Worm (Caenorhabditis elegans) whole organism, L4 larva: ENCODE measurements around the gene C45B11.6.

Experiments
- F37D6.2 ChIP-seq: sonication (generic microtip); optimal IDR thresholded peaks from 2 replicates; lab custom pipeline; 2016; ENCODE audit warnings: mild to moderate bottlenecking, missing genetic modification characterization, missing compliant biosample characterization
- R02D3.7 ChIP-seq: fragments of 150-350 bp; sonication (generic microtip); optimal IDR thresholded peaks from 3 replicates; lab custom pipeline; 2014; ENCODE audit warnings: missing biosample characterization, missing genetic modification characterization
- T20F7.1 ChIP-seq: fragments of 200-800 bp; sonication (Bioruptor generic); optimal IDR thresholded peaks from 2 replicates; lab custom pipeline; 2018; ENCODE audit warnings: mild to moderate bottlenecking, missing genetic modification characterization, missing compliant biosample characterization
- T26A8.4 ChIP-seq: fragments of 200-800 bp; sonication (Bioruptor generic); IDR thresholded peaks from 2 replicates; pipeline ENCODE4 v1.3.6; 2022; ENCODE audit warnings: missing genetic modification characterization, missing compliant biosample characterization
- aly-2 ChIP-seq: sonication (generic microtip); optimal IDR thresholded peaks from 2 replicates; lab custom pipeline; 2018; ENCODE audit warnings: missing biosample characterization, missing genetic modification characterization
- arid-1 ChIP-seq: fragments of 200-800 bp; sonication (Bioruptor generic); conservative IDR thresholded peaks from 2 replicates; pipeline ENCODE4 v1.3.6; 2022; ENCODE audit warnings: missing genetic modification reagents, missing genetic modification characterization, missing compliant biosample characterization
- ceh-20 ChIP-seq: fragments of 200-800 bp; sonication (Bioruptor generic); IDR thresholded peaks from 2 replicates; pipeline ENCODE4 v1.3.6; 2022; ENCODE audit warnings: missing genetic modification reagents, missing genetic modification characterization, missing compliant biosample characterization
- ceh-44 ChIP-seq: fragments of 200-800 bp; sonication (Bioruptor generic); IDR thresholded peaks from 2 replicates; pipeline ENCODE4 v1.3.6; 2022; ENCODE audit warnings: missing genetic modification reagents, missing genetic modification characterization, missing compliant biosample characterization
- ceh-62 ChIP-seq: sonication (generic microtip); optimal IDR thresholded peaks from 2 replicates; lab custom pipeline; 2017; ENCODE audit warnings: missing biosample characterization, missing genetic modification characterization
- ceh-82 ChIP-seq: sonication (generic microtip); optimal IDR thresholded peaks from 2 replicates; lab custom pipeline; 2017; ENCODE audit warnings: missing biosample characterization, missing genetic modification characterization
- daf-16 ChIP-seq, 3 experiments: sonication (generic microtip); optimal IDR thresholded peaks; 2 replicates each; lab custom pipeline; 2016 to 2017; ENCODE audit warnings: missing genetic modification characterization in 3 of 3, missing genetic modification reagents in 3 of 3, mild to moderate bottlenecking in 2 of 3, missing compliant biosample characterization in 2 of 3, missing biosample characterization in 1 of 3, moderate library complexity in 1 of 3
- dmd-6 ChIP-seq: fragments of 200-800 bp; sonication (Bioruptor generic); IDR thresholded peaks from 2 replicates; pipeline ENCODE4 v1.3.6; 2022; ENCODE audit warnings: missing genetic modification reagents, missing genetic modification characterization, missing compliant biosample characterization
- dmd-8 ChIP-seq: fragments of 200-800 bp; sonication (Bioruptor generic); IDR thresholded peaks from 2 replicates; pipeline ENCODE4 v1.3.6; 2022; ENCODE audit warnings: missing genetic modification characterization, missing compliant biosample characterization
- dpl-1 ChIP-seq: fragments of 150-350 bp; optimal IDR thresholded peaks from 2 replicates; lab custom pipeline; 2014; ENCODE audit warnings: missing biosample characterization, missing genetic modification reagents, missing genetic modification characterization
- egl-27 ChIP-seq: sonication (generic microtip); optimal IDR thresholded peaks from 3 replicates; lab custom pipeline; 2017; ENCODE audit warnings: missing biosample characterization, missing genetic modification reagents, missing genetic modification characterization
- fos-1 ChIP-seq: fragments of 150-350 bp; optimal IDR thresholded peaks from 2 replicates; lab custom pipeline; 2014; ENCODE audit warnings: missing biosample characterization, missing genetic modification characterization
- gei-8 ChIP-seq: fragments of 200-800 bp; sonication (Bioruptor generic); optimal IDR thresholded peaks from 2 replicates; lab custom pipeline; 2018; ENCODE audit warnings: mild to moderate bottlenecking, missing genetic modification characterization, missing compliant biosample characterization
- hlh-11 ChIP-seq: fragments of 200-800 bp; sonication (Bioruptor generic); optimal IDR thresholded peaks from 2 replicates; lab custom pipeline; 2018; ENCODE audit warnings: mild to moderate bottlenecking, missing genetic modification characterization, missing compliant biosample characterization
- hlh-30 ChIP-seq: sonication (generic microtip); optimal IDR thresholded peaks from 2 replicates; lab custom pipeline; 2017; ENCODE audit warnings: antibody characterized with exemption, mild to moderate bottlenecking, missing genetic modification characterization, missing compliant biosample characterization; ENCODE audit not compliant: insufficient read depth
- hmg-1.1 ChIP-seq: fragments of 200-800 bp; sonication (Bioruptor generic); IDR thresholded peaks from 2 replicates; pipeline ENCODE4 v1.3.6; 2022; ENCODE audit warnings: missing genetic modification reagents, missing genetic modification characterization, missing compliant biosample characterization
- lin-1 ChIP-seq: fragments of 200-800 bp; sonication (Bioruptor generic); IDR thresholded peaks from 2 replicates; pipeline ENCODE4 v1.3.6; 2022; ENCODE audit warnings: missing genetic modification reagents, missing genetic modification characterization, missing compliant biosample characterization
- lin-13 ChIP-seq: fragments of 150-350 bp; optimal IDR thresholded peaks from 2 replicates; lab custom pipeline; 2014; ENCODE audit warnings: missing biosample characterization, missing genetic modification reagents, missing genetic modification characterization
- lin-15B ChIP-seq: fragments of 150-350 bp; sonication (generic microtip); optimal IDR thresholded peaks from 3 replicates; lab custom pipeline; 2014; ENCODE audit warnings: missing biosample characterization, missing genetic modification characterization
- lin-29 ChIP-seq: fragments of 200-800 bp; sonication (Bioruptor generic); IDR thresholded peaks from 2 replicates; pipeline ENCODE4 v1.3.6; 2022; ENCODE audit warnings: missing genetic modification reagents, missing genetic modification characterization, missing compliant biosample characterization
- lir-3 ChIP-seq: sonication (generic microtip); optimal IDR thresholded peaks from 2 replicates; lab custom pipeline; 2016; ENCODE audit warnings: mild to moderate bottlenecking, missing genetic modification characterization, missing compliant biosample characterization
- lsy-2 ChIP-seq, 2 experiments: fragments of 150-350 bp in 1 of 2; sonication (generic microtip) in 1 of 2; optimal IDR thresholded peaks; 2 replicates each; lab custom pipeline; 2014 to 2017; ENCODE audit warnings: missing biosample characterization in 2 of 2, missing genetic modification characterization in 2 of 2
- mes-2 ChIP-seq: sonication (generic microtip); optimal IDR thresholded peaks from 2 replicates; lab custom pipeline; 2016; ENCODE audit warnings: missing genotype, mild to moderate bottlenecking, missing genetic modification characterization, missing compliant biosample characterization; ENCODE audit not compliant: poor library complexity, severe bottlenecking
- mxl-2 ChIP-seq: fragments of 200-800 bp; sonication (Bioruptor generic); conservative IDR thresholded peaks from 2 replicates; pipeline ENCODE4 v1.3.6; 2022; ENCODE audit warnings: missing genetic modification reagents, missing genetic modification characterization, missing compliant biosample characterization
- mxl-3 ChIP-seq: fragments of 200-800 bp; sonication (Bioruptor generic); optimal IDR thresholded peaks from 2 replicates; lab custom pipeline; 2018; ENCODE audit warnings: mild to moderate bottlenecking, missing genetic modification characterization, missing compliant biosample characterization
- nhr-25 ChIP-seq: sonication (generic microtip); optimal IDR thresholded peaks from 2 replicates; lab custom pipeline; 2017; ENCODE audit warnings: missing genetic modification characterization, mild to moderate bottlenecking, missing compliant biosample characterization, antibody characterized with exemption, moderate library complexity, borderline replicate concordance; ENCODE audit not compliant: insufficient read depth
- nhr-28 ChIP-seq: fragments of 150-350 bp; optimal IDR thresholded peaks from 2 replicates; lab custom pipeline; 2014; ENCODE audit warnings: missing biosample characterization, missing genetic modification characterization
- nhr-41 ChIP-seq: fragments of 200-800 bp; sonication (Bioruptor generic); IDR thresholded peaks from 2 replicates; pipeline ENCODE4 v1.3.6; 2022; ENCODE audit warnings: missing genetic modification reagents, missing genetic modification characterization, missing compliant biosample characterization
- nhr-42 ChIP-seq: fragments of 200-800 bp; sonication (Bioruptor generic); IDR thresholded peaks from 2 replicates; pipeline ENCODE4 v1.3.6; 2022; ENCODE audit warnings: missing genetic modification characterization, missing compliant biosample characterization
- nhr-48 ChIP-seq: sonication (generic microtip); optimal IDR thresholded peaks from 2 replicates; lab custom pipeline; 2016; ENCODE audit warnings: mild to moderate bottlenecking, missing genetic modification characterization, missing compliant biosample characterization
- nhr-6 ChIP-seq: fragments of 150-350 bp; optimal IDR thresholded peaks from 2 replicates; lab custom pipeline; 2014; ENCODE audit warnings: missing biosample characterization, missing genetic modification characterization
- nhr-77 ChIP-seq: fragments of 150-350 bp; optimal IDR thresholded peaks from 2 replicates; lab custom pipeline; 2014; ENCODE audit warnings: missing biosample characterization, missing genetic modification characterization
- php-3 ChIP-seq: fragments of 200-800 bp; sonication (Bioruptor generic); IDR thresholded peaks from 2 replicates; pipeline ENCODE4 v1.3.6; 2022; ENCODE audit warnings: missing genetic modification reagents, missing genetic modification characterization, missing compliant biosample characterization
- pqm-1 ChIP-seq: sonication (generic microtip); optimal IDR thresholded peaks from 2 replicates; lab custom pipeline; 2017; ENCODE audit warnings: missing biosample characterization, missing genetic modification characterization
- rbr-2 ChIP-seq: sonication (generic microtip); optimal IDR thresholded peaks from 2 replicates; lab custom pipeline; 2016; ENCODE audit warnings: missing genotype, missing genetic modification characterization, missing compliant biosample characterization
- saeg-2 ChIP-seq: fragments of 200-800 bp; sonication (Bioruptor generic); IDR thresholded peaks from 2 replicates; pipeline ENCODE4 v1.3.6; 2022; ENCODE audit warnings: missing genetic modification reagents, missing genetic modification characterization, missing compliant biosample characterization
- set-16 ChIP-seq: fragments of 200-800 bp; sonication (Bioruptor generic); IDR thresholded peaks from 2 replicates; pipeline ENCODE4 v1.3.6; 2022; ENCODE audit warnings: missing genetic modification reagents, missing genetic modification characterization, missing compliant biosample characterization
- snpc-1.2 ChIP-seq: fragments of 200-800 bp; sonication (Bioruptor generic); IDR thresholded peaks from 2 replicates; pipeline ENCODE4 v1.3.6; 2022; ENCODE audit warnings: missing genetic modification reagents, missing genetic modification characterization, missing compliant biosample characterization
- snpc-4 ChIP-seq: fragments of 150-350 bp; optimal IDR thresholded peaks from 2 replicates; lab custom pipeline; 2014; ENCODE audit warnings: missing biosample characterization, missing genetic modification characterization
- unc-62 ChIP-seq, 3 experiments: fragments of 150-350 bp in 1 of 3; sonication (generic microtip); optimal IDR thresholded peaks in 2 of 3; peaks in 1 of 3; 1 replicate in 1 of 3; 2 replicates in 2 of 3; lab custom pipeline; 2014 to 2017; ENCODE audit warnings: missing biosample characterization in 3 of 3, missing genetic modification characterization in 3 of 3, missing genetic modification reagents in 3 of 3, missing genotype in 1 of 3
- zag-1 ChIP-seq: fragments of 150-350 bp; optimal IDR thresholded peaks from 2 replicates; lab custom pipeline; 2014; ENCODE audit warnings: missing biosample characterization, missing genetic modification characterization
- zfp-3 ChIP-seq: fragments of 200-800 bp; sonication (Bioruptor generic); conservative IDR thresholded peaks from 2 replicates; pipeline ENCODE4 v1.3.6; 2022; ENCODE audit warnings: missing genetic modification reagents, missing genetic modification characterization, missing compliant biosample characterization

Gene C45B11.6

ce11 chrV:11043767-11044166, at the start of gene C45B11.6:
C45B11.6 (plus strand) TSS chrV:11044067.
- TF ChIP-seq set-16 (GFP tag; lab: Robert Waterston, UW) = no peak
- TF ChIP-seq nhr-25 (tag; lab: Kevin White, UChicago) = no peak
- TF ChIP-seq nhr-77 (tag; lab: Kevin White, UChicago) = no peak
- TF ChIP-seq nhr-41 = no peak
- no peak for TF ChIP-seq zfp-3 (GFP tag; lab: Robert Waterston, UW)
- TF ChIP-seq unc-62 (GFP tag; optimal IDR thresholded peaks at IDR 0.05 in 1 of 2; lab: Kevin White, UChicago) = no peak
- TF ChIP-seq unc-62 (tag; optimal IDR thresholded peaks at IDR 0.05; lab: Kevin White, UChicago) = no peak
- TF ChIP-seq snpc-4 (tag; lab: Kevin White, UChicago) = no peak
- TF ChIP-seq php-3 (GFP tag; lab: Robert Waterston, UW) = no peak
- no peak for TF ChIP-seq snpc-1.2
- no peak for TF ChIP-seq nhr-42 (GFP tag; lab: Robert Waterston, UW)
- TF ChIP-seq saeg-2 (GFP tag; lab: Robert Waterston, UW) = no peak
- TF ChIP-seq pqm-1 (tag; lab: Kevin White, UChicago) = no peak
- TF ChIP-seq nhr-28 (tag; lab: Kevin White, UChicago) = no peak
- TF ChIP-seq T26A8.4 (GFP tag; lab: Robert Waterston, UW) = no peak
- TF ChIP-seq zag-1 (tag; lab: Kevin White, UChicago) = no peak
- no peak for TF ChIP-seq R02D3.7 (tag; lab: Kevin White, UChicago)
- no peak for TF ChIP-seq hmg-1.1 (GFP tag; lab: Robert Waterston, UW)
- no peak for TF ChIP-seq fos-1
- no peak for TF ChIP-seq lsy-2 (tag; optimal IDR thresholded peaks at IDR 0.05; lab: Kevin White, UChicago)

ce11 chrV:10998797-10999196, 45.1 kb upstream of the C45B11.6 start, which contains the start of gene F53B7.7:
F53B7.7 (plus strand) TSS chrV:10999097.
- TF ChIP-seq nhr-48 (tag; lab: Kevin White, UChicago) (no peak), arid-1 (GFP tag; lab: Robert Waterston, UW) (no peak), fos-1 (no peak), mes-2 (tag; lab: Kevin White, UChicago) (no peak), mxl-2 (GFP tag; lab: Robert Waterston, UW) (no peak), lsy-2 (tag; optimal IDR thresholded peaks at IDR 0.05; lab: Kevin White, UChicago) (no peak), dmd-8 (GFP tag; lab: Robert Waterston, UW) (no peak), egl-27 (tag; lab: Kevin White, UChicago) (no peak), lir-3 (tag; lab: Kevin White, UChicago) (no peak), nhr-77 (tag; lab: Kevin White, UChicago) (no peak), lin-1 (no peak), mxl-3 (no peak)

- TF ChIP-seq dmd-6 (GFP tag; lab: Robert Waterston, UW) (no peak), nhr-77 (tag; lab: Kevin White, UChicago) (peak; percentile 60), F37D6.2 (tag; lab: Kevin White, UChicago) (no peak), zfp-3 (GFP tag; lab: Robert Waterston, UW) (no peak), T20F7.1 (GFP tag; lab: Kevin White, UChicago) (peak; percentile 96), lsy-2 (tag; optimal IDR thresholded peaks at IDR 0.05; lab: Kevin White, UChicago) (peak in 1 of 2 experiments; percentile 86), ceh-62 (tag; lab: Kevin White, UChicago) (no peak), mxl-3 (no peak), gei-8 (no peak), nhr-28 (tag; lab: Kevin White, UChicago) (peak; percentile 53), ceh-44 (GFP tag; lab: Robert Waterston, UW) (no peak), lin-15B (tag; lab: Kevin White, UChicago) (peak; percentile 34), nhr-48 (tag; lab: Kevin White, UChicago) (no peak), nhr-6 (tag; lab: Kevin White, UChicago) (peak; percentile 70), daf-16 (GFP tag; optimal IDR thresholded peaks at IDR 0.05; lab: Kevin White, UChicago) (no peak), daf-16 (tag; optimal IDR thresholded peaks at IDR 0.05; lab: Kevin White, UChicago) (peak; percentile 19), unc-62 (GFP tag; optimal IDR thresholded peaks at IDR 0.05 in 1 of 2; lab: Kevin White, UChicago) (no peak), unc-62 (tag; optimal IDR thresholded peaks at IDR 0.05; lab: Kevin White, UChicago) (no peak), hlh-30 (peak; percentile 54), ceh-20 (GFP tag; lab: Robert Waterston, UW) (no peak), dpl-1 (GFP tag; lab: Kevin White, UChicago) (peak; percentile 94), lin-29 (GFP tag; lab: Robert Waterston, UW) (no peak), aly-2 (tag; lab: Kevin White, UChicago) (no peak), lin-13 (no peak), rbr-2 (tag; lab: Kevin White, UChicago) (peak; percentile 16), hlh-11 (no peak), ceh-82 (tag; lab: Kevin White, UChicago) (no peak)
Measured at ce11 chrV:11000650-11001049, 43.2 kb upstream of the C45B11.6 start, which contains the start of gene isy-1. isy-1 (minus strand) TSS chrV:11000699.
